Fruit fly (Drosophila melanogaster) S2 (cell line): ENCODE measurements around the gene wnd.

Source experiments
- CG8478 ChIP-seq: fragments of >200 bp; optimal IDR thresholded peaks from 2 replicates; lab custom pipeline; 2018
- CTCF ChIP-seq, 2 experiments: fragments of >200 bp; optimal IDR thresholded peaks; 2 replicates each; lab custom pipeline; 2018

DNA sequence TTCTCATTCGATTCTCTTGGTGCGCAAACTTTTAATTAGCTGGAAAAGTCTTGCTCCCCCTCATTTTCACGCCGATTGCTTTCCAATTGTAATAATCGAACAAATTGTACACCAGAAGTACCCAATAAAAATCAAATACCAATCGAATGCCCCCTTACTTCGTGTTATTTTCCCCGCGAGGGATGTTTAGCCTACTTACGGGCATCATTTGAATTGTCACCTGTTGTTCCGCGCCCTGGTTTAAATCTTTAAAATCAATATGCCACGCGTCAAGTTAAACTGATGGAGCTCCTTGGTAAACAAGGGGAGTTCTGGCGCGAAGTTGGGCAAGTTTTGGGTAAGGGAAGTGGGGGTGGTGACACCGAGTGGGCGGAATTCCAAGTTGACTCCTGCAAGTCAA lies 10.7 kb upstream of the wnd start:
- TF ChIP-seq CG8478 (no peak), CTCF (optimal IDR thresholded peaks at IDR 0.05; lab: Kevin White, UChicago) (no peak)
